Worm (Caenorhabditis elegans): ENCODE results near the gene C33F10.8.
A peak's percentile ranks its signal among the peaks of the same experiment; 100 is the strongest.

The C33F10.8 gene

DNA sequence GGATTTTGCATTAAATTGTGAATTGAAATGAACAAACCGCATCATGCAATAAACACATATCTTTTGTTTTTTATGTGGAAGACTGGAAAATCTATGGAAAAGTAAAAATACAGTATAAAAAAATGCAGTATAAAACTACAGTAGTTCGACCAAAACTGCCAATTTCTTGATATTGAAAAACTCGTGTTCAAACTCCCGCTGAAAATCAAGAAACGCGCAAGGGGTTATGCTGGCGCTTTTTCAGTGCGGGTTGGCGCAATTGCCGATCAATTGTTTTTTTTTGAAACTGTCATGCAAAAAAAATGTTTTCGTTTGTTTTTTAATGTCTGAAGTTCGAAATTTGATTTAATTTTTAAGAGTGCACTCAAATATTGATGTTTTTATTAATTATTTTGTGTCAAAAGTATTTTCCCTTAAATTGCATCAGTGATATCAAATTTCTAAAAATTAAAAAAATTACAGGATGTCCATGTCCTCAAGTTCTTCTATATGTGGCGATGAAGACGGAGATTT lies 26.6 kb upstream of the C33F10.8 start, which contains the start of gene dnj-9 (continued):
- TF ChIP-seq nfya-1 (tag; optimal IDR thresholded peaks at IDR 0.05) (peak; percentile 78), ceh-9 (tag; optimal IDR thresholded peaks at IDR 0.05) (no peak), ceh-31 (tag; optimal IDR thresholded peaks at IDR 0.05) (peak; percentile 60), pha-4 (tag; optimal IDR thresholded peaks at IDR 0.05) (no peak), unc-42 (tag; optimal IDR thresholded peaks at IDR 0.05) (peak; percentile 76), K02D7.2 (tag; optimal IDR thresholded peaks at IDR 0.05) (no peak), K09A11.1 (tag; optimal IDR thresholded peaks at IDR 0.05; ENCODE audit: insufficient read depth) (peak; percentile 28), hlh-8 (tag; optimal IDR thresholded peaks at IDR 0.05) (peak; percentile 11), unc-55 (GFP tag; optimal IDR thresholded peaks at IDR 0.05) (peak; percentile 52), hlh-13 (GFP tag; optimal IDR thresholded peaks at IDR 0.05) (no peak), che-1 (tag; optimal IDR thresholded peaks at IDR 0.05) (peak; percentile 24), pqm-1 (tag; optimal IDR thresholded peaks at IDR 0.05) (no peak), ceh-45 (GFP tag; IDR thresholded peaks at IDR 0.05) (no peak), dmd-4 (tag; optimal IDR thresholded peaks at IDR 0.05; ENCODE audit: borderline replicate concordance) (no peak), ceh-22 (tag; optimal IDR thresholded peaks at IDR 0.05) (no peak), fax-1 (tag; optimal IDR thresholded peaks at IDR 0.05) (peak; percentile 1), ceh-48 (tag; optimal IDR thresholded peaks at IDR 0.05) (peak; percentile 30), rnt-1 (tag; optimal IDR thresholded peaks at IDR 0.05) (peak; percentile 38), hlh-15 (tag; optimal IDR thresholded peaks at IDR 0.05) (no peak), ceh-2 (tag; optimal IDR thresholded peaks at IDR 0.05) (peak; percentile 29), odd-2 (tag; optimal IDR thresholded peaks at IDR 0.05) (no peak), pha-2 (tag; optimal IDR thresholded peaks at IDR 0.05) (peak; percentile 44), fkh-10 (GFP tag; optimal IDR thresholded peaks at IDR 0.05) (no peak), unc-86 (tag; optimal IDR thresholded peaks at IDR 0.05) (peak; percentile 68), tbx-2 (tag; optimal IDR thresholded peaks at IDR 0.05) (peak; percentile 70), pros-1 (tag; optimal IDR thresholded peaks at IDR 0.05) (no peak), nhr-11 (tag; optimal IDR thresholded peaks at IDR 0.05) (no peak), ets-4 (tag; optimal IDR thresholded peaks at IDR 0.05) (peak; percentile 6), pax-1 (tag; optimal IDR thresholded peaks at IDR 0.05) (peak; percentile 20), ztf-16 (tag; optimal IDR thresholded peaks at IDR 0.05) (peak; percentile 32), zip-5 (tag; optimal IDR thresholded peaks at IDR 0.05) (no peak), fkh-6 (tag; optimal IDR thresholded peaks at IDR 0.05) (no peak), Y22D7AL.16 (tag; optimal IDR thresholded peaks at IDR 0.05) (peak; percentile 33), dve-1 (tag; optimal IDR thresholded peaks at IDR 0.05) (peak; percentile 46), sox-2 (GFP tag; IDR thresholded peaks at IDR 0.05) (no peak; the same call in 1 of the 2 replicates)

DNA sequence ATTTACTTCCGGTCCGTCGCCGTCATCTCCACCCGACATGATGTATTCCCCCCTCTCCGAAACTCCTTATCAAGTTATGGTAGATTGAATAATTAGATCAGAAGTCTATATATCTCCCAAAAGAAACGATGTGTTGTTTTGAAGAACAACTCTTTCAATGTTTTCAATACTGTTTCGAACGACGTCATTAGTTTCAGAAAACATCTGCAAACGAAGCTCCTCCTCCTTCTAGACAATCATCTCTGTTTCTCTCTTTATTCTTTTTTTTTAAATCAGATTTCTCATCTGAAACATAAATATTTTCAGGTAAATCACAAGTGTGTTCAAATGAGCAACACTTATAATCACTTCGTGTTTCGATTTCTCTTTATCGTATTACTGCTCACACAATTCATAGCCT lies 24.9 kb upstream of the C33F10.8 start, which contains the start of gene T23B7.3:
T23B7.3 (plus strand) TSS at position 301 of the 400 bp plus-strand sequence.
- TF ChIP-seq pha-2 (tag; optimal IDR thresholded peaks at IDR 0.05): no peak
- TF ChIP-seq tbx-7 (tag; optimal IDR thresholded peaks at IDR 0.05): no peak
- no peak for TF ChIP-seq ceh-14 (tag; optimal IDR thresholded peaks at IDR 0.05)
- TF ChIP-seq ztf-16 (tag; optimal IDR thresholded peaks at IDR 0.05): no peak
- no peak for TF ChIP-seq unc-42 (tag; optimal IDR thresholded peaks at IDR 0.05)
- no peak for TF ChIP-seq elt-2 (tag; optimal IDR thresholded peaks at IDR 0.05)
- no peak for TF ChIP-seq hlh-13 (GFP tag; optimal IDR thresholded peaks at IDR 0.05)
- no peak for TF ChIP-seq ceh-9 (tag; optimal IDR thresholded peaks at IDR 0.05)
- TF ChIP-seq unc-86 (tag; optimal IDR thresholded peaks at IDR 0.05): no peak
- TF ChIP-seq ceh-19 (GFP tag; optimal IDR thresholded peaks at IDR 0.05): no peak
- TF ChIP-seq gmeb-2 (tag; optimal IDR thresholded peaks at IDR 0.05): no peak
- no peak for TF ChIP-seq ceh-48 (tag; optimal IDR thresholded peaks at IDR 0.05)
